Worm (Caenorhabditis elegans): ENCODE results near the gene flr-1.

DNA sequence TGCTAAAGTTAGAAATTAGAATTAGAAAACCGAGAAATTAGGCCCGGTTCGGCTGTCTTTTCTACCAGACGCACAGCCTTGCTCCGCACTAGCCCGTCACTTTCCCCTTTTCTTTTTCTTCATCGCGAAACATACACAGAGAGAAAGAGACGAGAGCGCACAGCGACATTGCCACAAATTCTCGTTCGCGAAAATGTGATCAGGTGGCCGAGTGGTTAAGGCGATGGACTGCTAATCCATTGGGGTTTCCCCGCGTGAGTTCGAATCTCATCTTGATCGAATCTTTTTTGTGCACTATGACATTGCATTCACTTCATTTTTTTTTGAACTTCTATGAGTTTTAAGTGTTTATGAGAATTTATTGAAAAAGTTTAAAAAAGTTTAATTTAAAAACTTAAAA lies 13.9 kb downstream of the flr-1 start:
- TF ChIP-seq Y22D7AL.16 (tag; optimal IDR thresholded peaks at IDR 0.05), result no peak
- no peak for TF ChIP-seq fax-1 (tag; optimal IDR thresholded peaks at IDR 0.05)
- TF ChIP-seq ceh-19 (GFP tag; optimal IDR thresholded peaks at IDR 0.05), result no peak
- peak; percentile 28 for TF ChIP-seq che-1 (tag; optimal IDR thresholded peaks at IDR 0.05)
- TF ChIP-seq pax-1 (tag; optimal IDR thresholded peaks at IDR 0.05), result no peak
- TF ChIP-seq fkh-10 (GFP tag; optimal IDR thresholded peaks at IDR 0.05), result no peak
- TF ChIP-seq fkh-6 (tag; optimal IDR thresholded peaks at IDR 0.05), result no peak
- TF ChIP-seq pag-3 (tag; optimal IDR thresholded peaks at IDR 0.05; ENCODE audit: borderline replicate concordance), result no peak
